Worm (Caenorhabditis elegans) whole organism, early embryonic: ENCODE results near the gene lrpc-1.

Experiments
- B0310.2 ChIP-seq: sonication (generic microtip); optimal IDR thresholded peaks from 2 replicates; lab custom pipeline; 2016; ENCODE audit warnings: mild to moderate bottlenecking, missing genetic modification characterization, missing compliant biosample characterization
- F13C5.2 ChIP-seq: sonication (generic microtip); optimal IDR thresholded peaks from 2 replicates; lab custom pipeline; 2017; ENCODE audit warnings: mild to moderate bottlenecking, missing genetic modification characterization, inconsistent platforms, missing compliant biosample characterization
- ama-1 ChIP-seq: fragments of 150-350 bp; optimal IDR thresholded peaks from 2 replicates; lab custom pipeline; 2014
- ets-7 ChIP-seq: sonication (generic microtip); optimal IDR thresholded peaks from 2 replicates; lab custom pipeline; 2016; ENCODE audit warnings: missing genotype, missing genetic modification characterization, missing compliant biosample characterization
- flt-1 ChIP-seq: fragments of 200-800 bp; sonication (Bioruptor generic); IDR thresholded peaks from 2 replicates; pipeline ENCODE4 v1.3.6; 2022; ENCODE audit warnings: missing genetic modification characterization, missing compliant biosample characterization
- hnd-1 ChIP-seq: sonication (generic microtip); optimal IDR thresholded peaks from 2 replicates; lab custom pipeline; 2016; ENCODE audit warnings: missing genetic modification characterization, missing compliant biosample characterization
- pes-1 ChIP-seq: fragments of 200-800 bp; sonication (Bioruptor generic); IDR thresholded peaks from 2 replicates; pipeline ENCODE4 v1.3.6; 2022; ENCODE audit warnings: missing genetic modification reagents, missing genetic modification characterization, missing compliant biosample characterization
- scrt-1 ChIP-seq: fragments of 200-800 bp; sonication (Bioruptor generic); IDR thresholded peaks from 2 replicates; pipeline ENCODE4 v1.3.6; 2022; ENCODE audit warnings: missing genetic modification characterization, missing compliant biosample characterization
- tbx-11 ChIP-seq: fragments of 200-800 bp; sonication (Bioruptor generic); IDR thresholded peaks from 2 replicates; pipeline ENCODE4 v1.3.6; 2022; ENCODE audit warnings: missing genetic modification characterization, missing compliant biosample characterization
- tbx-37 ChIP-seq: fragments of 200-800 bp; sonication (Bioruptor generic); conservative IDR thresholded peaks from 2 replicates; pipeline ENCODE4 v1.3.6; 2022; ENCODE audit warnings: missing genetic modification reagents, missing genetic modification characterization, missing compliant biosample characterization

DNA sequence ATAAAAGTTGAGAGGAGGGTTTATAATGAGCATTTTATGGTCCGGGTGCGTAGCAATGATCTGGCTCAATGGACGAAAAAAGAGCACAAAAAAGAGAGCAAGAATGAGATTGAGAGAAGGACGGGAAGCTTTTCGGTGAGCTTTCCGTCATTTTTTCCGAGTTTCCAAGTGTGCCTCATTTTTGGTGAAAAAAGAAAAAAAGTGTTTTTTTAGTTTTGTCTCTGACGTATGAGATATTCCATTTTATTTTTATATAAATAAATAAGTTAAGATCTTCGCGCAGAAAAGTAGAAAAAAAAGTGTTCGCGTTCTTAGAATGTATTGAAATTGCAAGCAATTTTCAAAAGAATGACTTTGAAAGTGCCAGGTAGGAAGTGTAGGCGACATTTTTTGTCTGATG is 7.0 kb upstream of the lrpc-1 start, which contains the start of gene memb-2:
- TF ChIP-seq F13C5.2 (tag; lab: Kevin White, UChicago) (no peak), tbx-37 (GFP tag; lab: Robert Waterston, UW) (no peak), pes-1 (GFP tag; lab: Robert Waterston, UW) (no peak), ets-7 (tag; lab: Kevin White, UChicago) (no peak), ama-1 (lab: Kevin White, UChicago) (no peak), tbx-11 (GFP tag; lab: Robert Waterston, UW) (no peak), flt-1 (no peak), scrt-1 (GFP tag; lab: Robert Waterston, UW) (no peak), hnd-1 (no peak), B0310.2 (tag; lab: Kevin White, UChicago) (no peak)
